Fruit fly (Drosophila melanogaster) S2 (cell line): Measurements from ENCODE around the gene ng1.

ENCODE experiments used
- CG8478 ChIP-seq: fragments of >200 bp; optimal IDR thresholded peaks from 2 replicates; lab custom pipeline; 2018
- CTCF ChIP-seq, 2 experiments: fragments of >200 bp; optimal IDR thresholded peaks; 2 replicates each; lab custom pipeline; 2018

dm6 chrX:3249789-3250188 lies 7.6 kb downstream of the ng1 start, which contains the start of gene Sgs4:
- TF ChIP-seq CG8478 (no peak), CTCF (optimal IDR thresholded peaks at IDR 0.05; lab: Kevin White, UChicago) (no peak)
